Fruit fly (Drosophila melanogaster) whole organism, pupa: ENCODE data around the gene Or7a.

Experiments
- CG14655 ChIP-seq: fragments of 200-800 bp; sonication (Bioruptor generic); optimal IDR thresholded peaks from 3 replicates; lab custom pipeline; 2017; ENCODE audit warnings: mild to moderate bottlenecking, missing biosample characterization, missing genetic modification reagents, missing genetic modification characterization
- CG15710 ChIP-seq: fragments of 200-800 bp; sonication (Bioruptor generic); optimal IDR thresholded peaks from 2 replicates; lab custom pipeline; 2018; ENCODE audit warnings: missing biosample characterization, mild to moderate bottlenecking, missing genetic modification characterization, moderate library complexity
- CG32121 ChIP-seq: fragments of 200-800 bp; sonication (Bioruptor generic); IDR thresholded peaks from 2 replicates; pipeline ENCODE4 v1.3.6; 2022; ENCODE audit warnings: missing biosample characterization, missing genetic modification characterization
- D1 ChIP-seq: fragments of 200-800 bp; sonication (Bioruptor generic); optimal IDR thresholded peaks from 2 replicates; lab custom pipeline; 2018; ENCODE audit warnings: missing biosample characterization, mild to moderate bottlenecking, missing genetic modification characterization, moderate library complexity
- EcR ChIP-seq: fragments of 200-800 bp; sonication (Bioruptor generic); optimal IDR thresholded peaks from 3 replicates; lab custom pipeline; 2019; ENCODE audit warnings: missing biosample characterization, missing genetic modification characterization, mild to moderate bottlenecking, moderate library complexity, missing genetic modification reagents
- Ets98B ChIP-seq: fragments of 200-800 bp; sonication (Bioruptor generic); IDR thresholded peaks from 2 replicates; pipeline ENCODE4 v1.3.6; 2022; ENCODE audit warnings: missing biosample characterization, missing genetic modification characterization
- Pif1A ChIP-seq: fragments of 200-800 bp; sonication (Bioruptor generic); optimal IDR thresholded peaks from 3 replicates; lab custom pipeline; 2016; ENCODE audit warnings: missing biosample characterization, missing genetic modification characterization
- Snoo ChIP-seq: fragments of 200-800 bp; sonication (Bioruptor generic); optimal IDR thresholded peaks from 3 replicates; lab custom pipeline; 2017; ENCODE audit warnings: missing biosample characterization, mild to moderate bottlenecking, missing genetic modification characterization, inconsistent platforms
- fd96Ca ChIP-seq: fragments of 200-800 bp; sonication (Bioruptor generic); IDR thresholded peaks from 3 replicates; pipeline ENCODE4 v1.3.6; 2022; ENCODE audit warnings: missing biosample characterization, missing genetic modification characterization
- gl ChIP-seq: fragments of 200-800 bp; sonication (Bioruptor generic); optimal IDR thresholded peaks from 2 replicates; lab custom pipeline; 2018; ENCODE audit warnings: missing biosample characterization, mild to moderate bottlenecking, missing genetic modification characterization
- rn ChIP-seq: fragments of 200-800 bp; sonication (Bioruptor generic); IDR thresholded peaks from 2 replicates; pipeline ENCODE4 v1.3.6; 2022; ENCODE audit warnings: missing biosample characterization, missing genetic modification characterization

- TF ChIP-seq Ets98B: no peak
- no peak for TF ChIP-seq rn (GFP tag; lab: Robert Waterston, UW)
- no peak for TF ChIP-seq CG15710 (tag; lab: Kevin White, UChicago)
- TF ChIP-seq Pif1A: no peak
- TF ChIP-seq CG14655 (GFP tag; lab: Kevin White, UChicago): no peak
- no peak for TF ChIP-seq CG32121 (GFP tag; lab: Robert Waterston, UW)
- TF ChIP-seq Snoo: no peak
- no peak for TF ChIP-seq gl (tag; lab: Kevin White, UChicago)
- no peak for TF ChIP-seq EcR (GFP tag; lab: Kevin White, UChicago)
- no peak for TF ChIP-seq fd96Ca (GFP tag; lab: Robert Waterston, UW)
- TF ChIP-seq D1: no peak
Observed at dm6 chrX:8120939-8121338, 44.6 kb downstream of the Or7a start, which contains the start of gene CG2260.
